Worm (Caenorhabditis elegans) whole organism, early embryonic: ENCODE results near the gene ubc-15.

ENCODE experiments used
- B0310.2 ChIP-seq: sonication (generic microtip); optimal IDR thresholded peaks from 2 replicates; lab custom pipeline; 2016; ENCODE audit warnings: mild to moderate bottlenecking, missing genetic modification characterization, missing compliant biosample characterization
- F13C5.2 ChIP-seq: sonication (generic microtip); optimal IDR thresholded peaks from 2 replicates; lab custom pipeline; 2017; ENCODE audit warnings: mild to moderate bottlenecking, missing genetic modification characterization, inconsistent platforms, missing compliant biosample characterization
- ama-1 ChIP-seq: fragments of 150-350 bp; optimal IDR thresholded peaks from 2 replicates; lab custom pipeline; 2014
- ceh-13 ChIP-seq: fragments of 200-800 bp; sonication (Bioruptor generic); optimal IDR thresholded peaks from 2 replicates; lab custom pipeline; 2018; ENCODE audit warnings: mild to moderate bottlenecking, missing genetic modification characterization, missing compliant biosample characterization
- ceh-36 ChIP-seq: sonication (generic microtip); optimal IDR thresholded peaks from 2 replicates; lab custom pipeline; 2016; ENCODE audit warnings: missing genetic modification characterization, inconsistent platforms, missing compliant biosample characterization
- ets-7 ChIP-seq: sonication (generic microtip); optimal IDR thresholded peaks from 2 replicates; lab custom pipeline; 2016; ENCODE audit warnings: missing genotype, missing genetic modification characterization, missing compliant biosample characterization
- flt-1 ChIP-seq: fragments of 200-800 bp; sonication (Bioruptor generic); IDR thresholded peaks from 2 replicates; pipeline ENCODE4 v1.3.6; 2022; ENCODE audit warnings: missing genetic modification characterization, missing compliant biosample characterization
- hnd-1 ChIP-seq: sonication (generic microtip); optimal IDR thresholded peaks from 2 replicates; lab custom pipeline; 2016; ENCODE audit warnings: missing genetic modification characterization, missing compliant biosample characterization
- pes-1 ChIP-seq: fragments of 200-800 bp; sonication (Bioruptor generic); IDR thresholded peaks from 2 replicates; pipeline ENCODE4 v1.3.6; 2022; ENCODE audit warnings: missing genetic modification reagents, missing genetic modification characterization, missing compliant biosample characterization
- scrt-1 ChIP-seq: fragments of 200-800 bp; sonication (Bioruptor generic); IDR thresholded peaks from 2 replicates; pipeline ENCODE4 v1.3.6; 2022; ENCODE audit warnings: missing genetic modification characterization, missing compliant biosample characterization
- sea-1 ChIP-seq: fragments of 200-800 bp; sonication (Bioruptor generic); conservative IDR thresholded peaks from 2 replicates; pipeline ENCODE4 v1.3.6; 2022; ENCODE audit warnings: missing genetic modification characterization, missing compliant biosample characterization
- tbx-37 ChIP-seq: fragments of 200-800 bp; sonication (Bioruptor generic); conservative IDR thresholded peaks from 2 replicates; pipeline ENCODE4 v1.3.6; 2022; ENCODE audit warnings: missing genetic modification reagents, missing genetic modification characterization, missing compliant biosample characterization
- tra-4 ChIP-seq: sonication (generic microtip); optimal IDR thresholded peaks from 2 replicates; lab custom pipeline; 2017; ENCODE audit warnings: missing genetic modification characterization, missing compliant biosample characterization

DNA sequence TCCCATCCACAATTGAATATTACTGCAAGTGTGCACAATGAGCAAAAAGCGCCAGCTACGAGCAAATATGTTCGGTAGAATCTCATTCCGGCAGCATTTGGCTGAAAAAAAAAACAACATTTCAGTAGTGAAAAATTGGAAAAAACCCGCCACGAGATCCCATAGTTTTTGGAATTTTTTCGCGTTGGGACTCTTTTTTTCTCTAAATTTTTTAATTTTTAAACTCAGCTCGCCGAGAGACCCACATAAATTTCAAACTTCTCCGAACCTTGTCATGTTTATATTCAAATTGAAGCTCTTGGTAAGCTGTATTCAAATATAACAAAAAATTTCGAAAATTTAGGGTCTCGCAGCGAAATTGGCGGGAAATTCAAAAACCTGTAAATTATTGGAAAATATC lies 19.1 kb downstream of the ubc-15 start, which contains the start of gene sqv-2:
- no peak for TF ChIP-seq sea-1
- no peak for TF ChIP-seq ceh-13 (GFP tag; lab: Kevin White, UChicago)
- TF ChIP-seq hnd-1 (tag; lab: Kevin White, UChicago) = no peak
- TF ChIP-seq flt-1 = no peak
- TF ChIP-seq tra-4 (tag; lab: Kevin White, UChicago) = no peak
- TF ChIP-seq B0310.2 (tag; lab: Kevin White, UChicago) = no peak
- no peak for TF ChIP-seq ama-1 (lab: Kevin White, UChicago)
- TF ChIP-seq pes-1 (GFP tag; lab: Robert Waterston, UW) = no peak
- no peak for TF ChIP-seq scrt-1 (GFP tag; lab: Robert Waterston, UW)
- no peak for TF ChIP-seq ceh-36 (tag; lab: Kevin White, UChicago)
- no peak for TF ChIP-seq ets-7
- TF ChIP-seq F13C5.2 (tag; lab: Kevin White, UChicago) = no peak
- no peak for TF ChIP-seq tbx-37
